Fruit fly (Drosophila melanogaster) whole organism, embryonic: ENCODE results near the gene CG12096.

Source experiments
- Atf6 ChIP-seq: fragments of 200-800 bp; sonication (Bioruptor generic); IDR thresholded peaks from 2 replicates; pipeline ENCODE4 v1.3.6; 2022; ENCODE audit warnings: missing biosample characterization, missing genetic modification characterization
- BtbVII ChIP-seq: fragments of 200-800 bp; sonication (Bioruptor generic); optimal IDR thresholded peaks from 3 replicates; lab custom pipeline; 2017; ENCODE audit warnings: missing biosample characterization, mild to moderate bottlenecking, missing genetic modification characterization
- CG10979 ChIP-seq: fragments of 200-800 bp; sonication (Bioruptor generic); optimal IDR thresholded peaks from 2 replicates; lab custom pipeline; 2018; ENCODE audit warnings: missing biosample characterization, mild to moderate bottlenecking, missing genetic modification characterization, moderate library complexity
- CG12299 ChIP-seq: fragments of 200-800 bp; sonication (Bioruptor generic); optimal IDR thresholded peaks from 2 replicates; lab custom pipeline; 2018; ENCODE audit warnings: missing biosample characterization, mild to moderate bottlenecking, missing genetic modification characterization
- CG12942 ChIP-seq: fragments of 200-800 bp; sonication (Bioruptor generic); optimal IDR thresholded peaks from 3 replicates; lab custom pipeline; 2016; ENCODE audit warnings: missing biosample characterization, missing genetic modification characterization
- CG14667 ChIP-seq: fragments of 200-800 bp; sonication (Bioruptor generic); IDR thresholded peaks from 2 replicates; pipeline ENCODE4 v1.3.6; 2022; ENCODE audit warnings: missing biosample characterization, missing genetic modification characterization
- CG1529 ChIP-seq: fragments of 200-800 bp; sonication (Bioruptor generic); optimal IDR thresholded peaks from 3 replicates; lab custom pipeline; 2018; ENCODE audit warnings: missing biosample characterization, missing genetic modification characterization
- CG15479 ChIP-seq: fragments of 200-800 bp; sonication (Bioruptor generic); optimal IDR thresholded peaks from 3 replicates; lab custom pipeline; 2019; ENCODE audit warnings: missing biosample characterization, mild to moderate bottlenecking, missing genetic modification characterization, moderate library complexity
- CG1603 ChIP-seq: fragments of 200-800 bp; sonication (Bioruptor generic); optimal IDR thresholded peaks from 2 replicates; lab custom pipeline; 2019; ENCODE audit warnings: missing biosample characterization, mild to moderate bottlenecking, missing genetic modification characterization, moderate library complexity
- CG16863 ChIP-seq: fragments of 200-800 bp; sonication (Bioruptor generic); optimal IDR thresholded peaks from 3 replicates; lab custom pipeline; 2016; ENCODE audit warnings: missing biosample characterization, missing genetic modification characterization
- CG17912 ChIP-seq: fragments of 200-800 bp; sonication (Bioruptor generic); optimal IDR thresholded peaks from 2 replicates; lab custom pipeline; 2018; ENCODE audit warnings: missing biosample characterization, mild to moderate bottlenecking, missing genetic modification characterization
- CG2116 ChIP-seq: fragments of 200-800 bp; sonication (Bioruptor generic); optimal IDR thresholded peaks from 3 replicates; lab custom pipeline; 2018; ENCODE audit warnings: missing biosample characterization, mild to moderate bottlenecking, missing genetic modification characterization
- CG2120 ChIP-seq: fragments of 200-800 bp; sonication (Bioruptor generic); optimal IDR thresholded peaks from 3 replicates; lab custom pipeline; 2016; ENCODE audit warnings: missing biosample characterization, missing genetic modification characterization
- CG2129 ChIP-seq: fragments of 200-800 bp; sonication (Bioruptor generic); IDR thresholded peaks from 2 replicates; pipeline ENCODE4 v1.3.6; 2022; ENCODE audit warnings: missing biosample characterization, missing genetic modification characterization; ENCODE audit not compliant: partially characterized antibody
- CG2678 ChIP-seq: fragments of 200-800 bp; sonication (Bioruptor generic); optimal IDR thresholded peaks from 3 replicates; lab custom pipeline; 2019; ENCODE audit warnings: missing biosample characterization, mild to moderate bottlenecking, missing genetic modification characterization, moderate library complexity
- CG2889 ChIP-seq: fragments of 200-800 bp; sonication (Bioruptor generic); IDR thresholded peaks from 3 replicates; pipeline ENCODE4 v1.3.6; 2022; ENCODE audit warnings: missing biosample characterization, missing genetic modification characterization
- CG31441 ChIP-seq: fragments of 200-800 bp; sonication (Bioruptor generic); IDR thresholded peaks from 2 replicates; pipeline ENCODE4 v1.3.6; 2022; ENCODE audit warnings: missing biosample characterization, missing genetic modification characterization
- CG33213 ChIP-seq: fragments of 200-800 bp; sonication (Bioruptor generic); optimal IDR thresholded peaks from 3 replicates; lab custom pipeline; 2016; ENCODE audit warnings: missing biosample characterization, missing genetic modification characterization
- CG3407 ChIP-seq: fragments of 200-800 bp; sonication (Bioruptor generic); optimal IDR thresholded peaks from 2 replicates; lab custom pipeline; 2018; ENCODE audit warnings: missing biosample characterization, mild to moderate bottlenecking, missing genetic modification characterization
- CG34224 ChIP-seq: fragments of 200-800 bp; sonication (Bioruptor generic); IDR thresholded peaks from 3 replicates; pipeline ENCODE4 v1.3.6; 2022; ENCODE audit warnings: missing biosample characterization, missing genetic modification characterization; ENCODE audit not compliant: partially characterized antibody
- CG4328 ChIP-seq: fragments of 200-800 bp; sonication (Bioruptor generic); optimal IDR thresholded peaks from 3 replicates; lab custom pipeline; 2017; ENCODE audit warnings: missing biosample characterization, missing genetic modification reagents, missing genetic modification characterization
- CG4617 ChIP-seq: fragments of 200-800 bp; sonication (Bioruptor generic); optimal IDR thresholded peaks from 3 replicates; lab custom pipeline; 2016; ENCODE audit warnings: missing biosample characterization, missing genetic modification characterization, borderline replicate concordance
- CG5180 ChIP-seq: fragments of 200-800 bp; sonication (Bioruptor generic); optimal IDR thresholded peaks from 3 replicates; lab custom pipeline; 2017; ENCODE audit warnings: missing biosample characterization, missing genetic modification characterization, mild to moderate bottlenecking, moderate library complexity, missing genetic modification reagents
- CoRest ChIP-seq: fragments of 200-800 bp; sonication (Bioruptor generic); optimal IDR thresholded peaks from 3 replicates; lab custom pipeline; 2018; ENCODE audit warnings: missing biosample characterization, mild to moderate bottlenecking, missing genetic modification characterization, moderate library complexity
- Hr51 ChIP-seq, 2 experiments: fragments of 200-800 bp; sonication (Bioruptor generic); optimal IDR thresholded peaks; 2 replicates in 1 of 2; 3 replicates in 1 of 2; lab custom pipeline; 2016 to 2018; ENCODE audit warnings: missing biosample characterization in 2 of 2, missing genetic modification characterization in 2 of 2, mild to moderate bottlenecking in 1 of 2, moderate library complexity in 1 of 2
- Lpt ChIP-seq: fragments of >200 bp; optimal IDR thresholded peaks from 2 replicates; lab custom pipeline; 2018; ENCODE audit warnings: missing biosample characterization, missing genetic modification characterization
- Med ChIP-seq: fragments of 200-800 bp; sonication (Bioruptor generic); peaks from one replicate; lab custom pipeline; 2016; ENCODE audit warnings: missing biosample characterization, missing genetic modification characterization, mild to moderate bottlenecking, inconsistent platforms, moderate library complexity
- Mes4 ChIP-seq: fragments of 200-800 bp; sonication (Bioruptor generic); optimal IDR thresholded peaks from 2 replicates; lab custom pipeline; 2016; ENCODE audit warnings: missing biosample characterization, missing genetic modification characterization
- NC2α ChIP-seq: fragments of 200-800 bp; sonication (Bioruptor generic); optimal IDR thresholded peaks from 2 replicates; lab custom pipeline; 2016; ENCODE audit warnings: missing biosample characterization, missing genetic modification characterization
- Nf-YB ChIP-seq: fragments of 200-800 bp; sonication (Bioruptor generic); optimal IDR thresholded peaks from 3 replicates; lab custom pipeline; 2019; ENCODE audit warnings: missing biosample characterization, mild to moderate bottlenecking, missing genetic modification characterization, moderate library complexity
- Optix ChIP-seq: fragments of 200-800 bp; sonication (Bioruptor generic); IDR thresholded peaks from 3 replicates; pipeline ENCODE4 v1.3.6; 2022; ENCODE audit warnings: missing biosample characterization, missing genetic modification characterization
- Usf ChIP-seq: fragments of 200-800 bp; sonication (Bioruptor generic); optimal IDR thresholded peaks from 2 replicates; lab custom pipeline; 2017; ENCODE audit warnings: missing genotype, missing biosample characterization, missing genetic modification characterization
- YL-1 ChIP-seq: fragments of 200-800 bp; sonication (Bioruptor generic); optimal IDR thresholded peaks from 3 replicates; lab custom pipeline; 2017; ENCODE audit warnings: missing biosample characterization, mild to moderate bottlenecking, missing genetic modification characterization
- amos ChIP-seq: fragments of 200-800 bp; sonication (Bioruptor generic); IDR thresholded peaks from 2 replicates; pipeline ENCODE4 v1.3.6; 2022; ENCODE audit warnings: missing biosample characterization, missing genetic modification characterization; ENCODE audit not compliant: partially characterized antibody
- bsh ChIP-seq, 2 experiments: fragments of 200-800 bp; sonication (Bioruptor generic); optimal IDR thresholded peaks; 2 replicates each; lab custom pipeline; 2017 to 2018; ENCODE audit warnings: mild to moderate bottlenecking in 2 of 2, missing biosample characterization in 2 of 2, missing genetic modification characterization in 2 of 2, moderate library complexity in 1 of 2
- corto ChIP-seq: fragments of 200-800 bp; sonication (Bioruptor generic); optimal IDR thresholded peaks from 2 replicates; lab custom pipeline; 2016; ENCODE audit warnings: missing biosample characterization, mild to moderate bottlenecking, missing genetic modification characterization, moderate library complexity
- dpn ChIP-seq, 2 experiments: fragments of 200-800 bp; sonication (Bioruptor generic); optimal IDR thresholded peaks; 3 replicates each; lab custom pipeline; 2016; ENCODE audit warnings: missing biosample characterization in 2 of 2, missing genetic modification characterization in 2 of 2
- ftz-f1 ChIP-seq: fragments of 200-800 bp; sonication (Bioruptor generic); optimal IDR thresholded peaks from 2 replicates; lab custom pipeline; 2016; ENCODE audit warnings: missing biosample characterization, missing genetic modification characterization
- gsb ChIP-seq: fragments of 200-800 bp; sonication (Bioruptor generic); IDR thresholded peaks from 2 replicates; pipeline ENCODE4 v1.3.6; 2022; ENCODE audit warnings: missing biosample characterization, missing genetic modification characterization
- hbn ChIP-seq: fragments of 200-800 bp; sonication (Bioruptor generic); IDR thresholded peaks from 2 replicates; pipeline ENCODE4 v1.3.6; 2022; ENCODE audit warnings: missing biosample characterization, missing genetic modification characterization; ENCODE audit not compliant: partially characterized antibody
- otp ChIP-seq: fragments of 200-800 bp; sonication (Bioruptor generic); IDR thresholded peaks from 3 replicates; pipeline ENCODE4, ENCODE4 v1.3.6; 2022; ENCODE audit warnings: missing biosample characterization, missing genetic modification characterization
- phol ChIP-seq: fragments of 200-800 bp; sonication (Bioruptor generic); optimal IDR thresholded peaks from 3 replicates; lab custom pipeline; 2018; ENCODE audit warnings: missing biosample characterization, mild to moderate bottlenecking, missing genetic modification characterization, moderate library complexity
- run ChIP-seq: fragments of 200-800 bp; sonication (Bioruptor generic); optimal IDR thresholded peaks from 3 replicates; lab custom pipeline; 2018; ENCODE audit warnings: missing biosample characterization, mild to moderate bottlenecking, missing genetic modification characterization
- seq ChIP-seq: fragments of 200-800 bp; sonication (Bioruptor generic); IDR thresholded peaks from 2 replicates; pipeline ENCODE4 v1.3.6; 2022; ENCODE audit warnings: missing biosample characterization, missing genetic modification characterization
- slbo ChIP-seq: fragments of 200-800 bp; sonication (Bioruptor generic); IDR thresholded peaks from 2 replicates; pipeline ENCODE4 v1.3.6; 2022; ENCODE audit warnings: missing biosample characterization, missing genetic modification characterization
- sr ChIP-seq: fragments of 200-800 bp; sonication (Bioruptor generic); IDR thresholded peaks from 3 replicates; pipeline ENCODE4 v1.3.6; 2022; ENCODE audit warnings: missing biosample characterization, missing genetic modification characterization
- unc-4 ChIP-seq: fragments of 200-800 bp; sonication (Bioruptor generic); IDR thresholded peaks from 2 replicates; pipeline ENCODE4 v1.3.6; 2022; ENCODE audit warnings: missing biosample characterization, missing genetic modification characterization; ENCODE audit not compliant: partially characterized antibody
- zf30C ChIP-seq: fragments of 200-800 bp; sonication (Bioruptor generic); optimal IDR thresholded peaks from 3 replicates; lab custom pipeline; 2018; ENCODE audit warnings: missing biosample characterization, mild to moderate bottlenecking, missing genetic modification characterization

The CG12096 gene

dm6 chrX:13131063-13131773 is 28.2 kb upstream of the CG12096 start (continued):
- peak; percentile 93 for TF ChIP-seq CG5180 (GFP tag; lab: Kevin White, UChicago)
- TF ChIP-seq CG2129: no peak
- peak; percentile 97 for TF ChIP-seq CG31441 (GFP tag; lab: Robert Waterston, UW)
- TF ChIP-seq CG16863: peak; percentile 99
- TF ChIP-seq corto (GFP tag; lab: Kevin White, UChicago): peak; percentile 92
- peak; percentile 97 for TF ChIP-seq CG1529 (GFP tag; lab: Kevin White, UChicago)
- TF ChIP-seq amos (GFP tag; lab: Robert Waterston, UW): peak; percentile 41; the same call in 1 of the 2 replicates
- peak; percentile 97 for TF ChIP-seq CG12299 (tag; lab: Kevin White, UChicago)
- TF ChIP-seq CoRest (tag; lab: Kevin White, UChicago): peak; percentile 98
- peak; percentile 100 for TF ChIP-seq CG2120
- TF ChIP-seq unc-4: 0 out of 2 replicates have a peak, but pooled peaks have one; percentile 33
- TF ChIP-seq CG3407 (GFP tag; lab: Kevin White, UChicago): peak; percentile 96
- TF ChIP-seq Usf (GFP tag; lab: Kevin White, UChicago): peak; percentile 99
- TF ChIP-seq CG4617: peak; percentile 99
- peak; percentile 97 to 98 for TF ChIP-seq bsh (GFP tag; optimal IDR thresholded peaks at IDR 0.05; lab: Kevin White, UChicago)
- TF ChIP-seq CG17912 (GFP tag; lab: Kevin White, UChicago): peak; percentile 82
- peak; percentile 96 for TF ChIP-seq ftz-f1 (GFP tag; lab: Kevin White, UChicago)
- TF ChIP-seq YL-1 (GFP tag; lab: Kevin White, UChicago): peak; percentile 95
- TF ChIP-seq phol (tag; lab: Kevin White, UChicago): peak; percentile 95
- peak; percentile 99 for TF ChIP-seq seq (GFP tag; lab: Robert Waterston, UW)
- peak; percentile 99 for TF ChIP-seq run (tag; lab: Kevin White, UChicago)
- TF ChIP-seq zf30C (GFP tag; lab: Kevin White, UChicago): peak; percentile 42
- TF ChIP-seq CG15479 (GFP tag; lab: Kevin White, UChicago): no peak
- TF ChIP-seq CG2889: peak; percentile 99
- peak; percentile 99 for TF ChIP-seq CG14667 (GFP tag; lab: Robert Waterston, UW)
- peak; percentile 99 for TF ChIP-seq otp
- TF ChIP-seq dpn (GFP tag; optimal IDR thresholded peaks at IDR 0.05; lab: Kevin White, UChicago): peak; percentile 99 to 100
- peak; percentile 98 for TF ChIP-seq sr (GFP tag; lab: Robert Waterston, UW)
- no peak for TF ChIP-seq Lpt
- TF ChIP-seq CG12942 (GFP tag; lab: Kevin White, UChicago): peak; percentile 99
- peak; percentile 100 for TF ChIP-seq Med (GFP tag; lab: Kevin White, UChicago)
- peak; percentile 99 for TF ChIP-seq gsb (GFP tag; lab: Robert Waterston, UW)
- TF ChIP-seq Optix (GFP tag; lab: Robert Waterston, UW): peak; percentile 99
- TF ChIP-seq CG1603 (tag; lab: Kevin White, UChicago): peak; percentile 99
- peak; percentile 87 for TF ChIP-seq Nf-YB (GFP tag; lab: Kevin White, UChicago)
- peak; percentile 49; the same call in 1 of the 3 replicates for TF ChIP-seq CG34224 (GFP tag; lab: Robert Waterston, UW)
- peak; percentile 99 for TF ChIP-seq BtbVII (GFP tag; lab: Kevin White, UChicago)
- no peak; the same call in 1 of the 2 replicates for TF ChIP-seq hbn (GFP tag; lab: Robert Waterston, UW)
- peak; percentile 100 for TF ChIP-seq slbo (GFP tag; lab: Robert Waterston, UW)
- peak; percentile 96 for TF ChIP-seq NC2α (GFP tag; lab: Kevin White, UChicago)
- peak; percentile 99 for TF ChIP-seq Atf6
- peak; percentile 98 to 99 for TF ChIP-seq Hr51 (GFP tag; optimal IDR thresholded peaks at IDR 0.05; lab: Kevin White, UChicago)
- TF ChIP-seq CG10979 (tag; lab: Kevin White, UChicago): peak; percentile 97
- TF ChIP-seq CG2116 (GFP tag; lab: Kevin White, UChicago): peak; percentile 85
- TF ChIP-seq CG2678 (tag; lab: Kevin White, UChicago): peak; percentile 99
- peak; percentile 99 for TF ChIP-seq Mes4 (GFP tag; lab: Kevin White, UChicago)
- peak; percentile 99 for TF ChIP-seq CG33213 (GFP tag; lab: Kevin White, UChicago)
- peak; percentile 96 for TF ChIP-seq CG4328 (GFP tag; lab: Kevin White, UChicago)
